Fruit fly (Drosophila melanogaster) whole organism, embryonic: Measurements from ENCODE around the gene Nup37.

Source experiments
- Blimp-1 ChIP-seq: fragments of 200-800 bp; sonication (Bioruptor generic); optimal IDR thresholded peaks from 3 replicates; lab custom pipeline; 2018; ENCODE audit warnings: missing biosample characterization, missing genetic modification characterization, mild to moderate bottlenecking, moderate library complexity, missing genetic modification reagents
- CG10321 ChIP-seq: fragments of 200-800 bp; sonication (Bioruptor generic); IDR thresholded peaks from 2 replicates; pipeline ENCODE4 v1.3.6; 2022; ENCODE audit warnings: missing biosample characterization, missing genetic modification characterization
- CG10431 ChIP-seq: fragments of 200-800 bp; sonication (Bioruptor generic); optimal IDR thresholded peaks from 3 replicates; lab custom pipeline; 2018; ENCODE audit warnings: missing biosample characterization, mild to moderate bottlenecking, missing genetic modification characterization
- CG7556 ChIP-seq: fragments of 200-800 bp; sonication (Bioruptor generic); optimal IDR thresholded peaks from 2 replicates; lab custom pipeline; 2017; ENCODE audit warnings: missing biosample characterization, mild to moderate bottlenecking, missing genetic modification characterization
- CG8359 ChIP-seq: fragments of 200-800 bp; sonication (Bioruptor generic); optimal IDR thresholded peaks from 2 replicates; lab custom pipeline; 2017; ENCODE audit warnings: missing biosample characterization, mild to moderate bottlenecking, missing genetic modification characterization, borderline replicate concordance
- CTCF ChIP-seq: fragments of 200-800 bp; sonication (Bioruptor generic); optimal IDR thresholded peaks from 2 replicates; lab custom pipeline; 2017; ENCODE audit warnings: missing biosample characterization, mild to moderate bottlenecking, missing genetic modification characterization, moderate library complexity
- CkIIα-i1 ChIP-seq: fragments of 200-800 bp; sonication (Bioruptor generic); IDR thresholded peaks from 2 replicates; pipeline ENCODE4 v1.3.6; 2022; ENCODE audit warnings: missing biosample characterization, missing genetic modification characterization
- Lim3 ChIP-seq: fragments of 200-800 bp; sonication (Bioruptor generic); IDR thresholded peaks from 2 replicates; pipeline ENCODE4 v1.3.6; 2022; ENCODE audit warnings: missing biosample characterization, missing genetic modification characterization
- Pdp1 ChIP-seq, 2 experiments: fragments of 200-800 bp; sonication (Bioruptor generic); optimal IDR thresholded peaks; 3 replicates each; lab custom pipeline; 2016; ENCODE audit warnings: missing biosample characterization in 2 of 2, missing genetic modification characterization in 2 of 2, mild to moderate bottlenecking in 1 of 2, moderate library complexity in 1 of 2
- br ChIP-seq: fragments of >200 bp; optimal IDR thresholded peaks from 2 replicates; lab custom pipeline; 2017
- mirr ChIP-seq: fragments of 200-800 bp; sonication (Bioruptor generic); optimal IDR thresholded peaks from 3 replicates; lab custom pipeline; 2018; ENCODE audit warnings: missing biosample characterization, mild to moderate bottlenecking, missing genetic modification characterization
- psq ChIP-seq: fragments of 200-800 bp; sonication (Bioruptor generic); optimal IDR thresholded peaks from 2 replicates; lab custom pipeline; 2017; ENCODE audit warnings: missing biosample characterization, missing genetic modification characterization
- shn ChIP-seq: fragments of 200-800 bp; sonication (Bioruptor generic); optimal IDR thresholded peaks from 3 replicates; lab custom pipeline; 2016; ENCODE audit warnings: missing biosample characterization, missing genetic modification characterization

- TF ChIP-seq CG8359 (no peak), CkIIα-i1 (no peak), Lim3 (GFP tag; lab: Robert Waterston, UW) (no peak), CG10431 (GFP tag; lab: Kevin White, UChicago) (no peak), Blimp-1 (GFP tag; lab: Kevin White, UChicago) (no peak), Pdp1 (GFP tag; optimal IDR thresholded peaks at IDR 0.05; lab: Kevin White, UChicago) (no peak), CG10321 (GFP tag; lab: Robert Waterston, UW) (no peak), CTCF (no peak), shn (GFP tag; lab: Kevin White, UChicago) (no peak), mirr (GFP tag; lab: Kevin White, UChicago) (no peak), br (lab: Kevin White, UChicago) (no peak), psq (no peak), CG7556 (no peak)
Observed at dm6 chr3R:25269909-25270308, 22.5 kb downstream of the Nup37 start, which contains the start of the genes CG11889 and CG11891.
